Worm (Caenorhabditis elegans) whole organism, L3 larva: ENCODE data around the gene nhr-185.

Source experiments
- ZK546.5 ChIP-seq: sonication (generic microtip); optimal IDR thresholded peaks from 2 replicates; lab custom pipeline; 2017; ENCODE audit warnings: missing biosample characterization, missing genetic modification characterization
- aly-2 ChIP-seq: fragments of 150-350 bp; optimal IDR thresholded peaks from 2 replicates; lab custom pipeline; 2014; ENCODE audit warnings: missing biosample characterization, missing genetic modification characterization
- daf-12 ChIP-seq: fragments of 150-350 bp; optimal IDR thresholded peaks from 2 replicates; lab custom pipeline; 2014; ENCODE audit warnings: missing biosample characterization, missing genetic modification reagents, missing genetic modification characterization
- egl-5 ChIP-seq: fragments of 150-350 bp; optimal IDR thresholded peaks from 2 replicates; lab custom pipeline; 2017; ENCODE audit warnings: missing biosample characterization, missing genetic modification reagents, missing genetic modification characterization, inconsistent platforms
- elt-1 ChIP-seq: fragments of 150-350 bp; optimal IDR thresholded peaks from 2 replicates; lab custom pipeline; 2014; ENCODE audit warnings: missing biosample characterization, missing genetic modification characterization
- elt-2 ChIP-seq: sonication (generic microtip); optimal IDR thresholded peaks from 2 replicates; lab custom pipeline; 2016; ENCODE audit warnings: missing genetic modification reagents, mild to moderate bottlenecking, missing genetic modification characterization, missing compliant biosample characterization
- eor-1 ChIP-seq, 2 experiments: fragments of 150-350 bp; optimal IDR thresholded peaks; 2 replicates each; lab custom pipeline; 2014 to 2018; ENCODE audit warnings: missing biosample characterization in 2 of 2, missing genetic modification characterization in 2 of 2
- fkh-10 ChIP-seq: sonication (generic microtip); optimal IDR thresholded peaks from 2 replicates; lab custom pipeline; 2017; ENCODE audit warnings: missing biosample characterization, missing genetic modification reagents, missing genetic modification characterization
- fkh-2 ChIP-seq: fragments of 150-350 bp; optimal IDR thresholded peaks from 2 replicates; lab custom pipeline; 2014; ENCODE audit warnings: missing biosample characterization, missing genetic modification reagents, missing genetic modification characterization
- hmg-11 ChIP-seq: sonication (generic microtip); optimal IDR thresholded peaks from 2 replicates; lab custom pipeline; 2016; ENCODE audit warnings: missing genetic modification characterization, missing compliant biosample characterization
- lsy-12 ChIP-seq: sonication (generic microtip); optimal IDR thresholded peaks from 2 replicates; lab custom pipeline; 2016; ENCODE audit warnings: mild to moderate bottlenecking, missing genetic modification characterization, missing compliant biosample characterization
- nhr-12 ChIP-seq: fragments of 150-350 bp; optimal IDR thresholded peaks from 2 replicates; lab custom pipeline; 2014; ENCODE audit warnings: missing biosample characterization, missing genetic modification characterization
- nhr-23 ChIP-seq: fragments of 150-350 bp; optimal IDR thresholded peaks from 2 replicates; lab custom pipeline; 2014; ENCODE audit warnings: missing biosample characterization, missing genetic modification reagents, missing genetic modification characterization
- nhr-28 ChIP-seq: fragments of 150-350 bp; optimal IDR thresholded peaks from 2 replicates; lab custom pipeline; 2014; ENCODE audit warnings: missing biosample characterization, missing genetic modification characterization
- nhr-67 ChIP-seq: fragments of 150-350 bp; optimal IDR thresholded peaks from 2 replicates; lab custom pipeline; 2014; ENCODE audit warnings: missing biosample characterization, missing genetic modification characterization
- nhr-76 ChIP-seq: fragments of 150-350 bp; sonication (generic microtip); optimal IDR thresholded peaks from 5 replicates; lab custom pipeline; 2014; ENCODE audit warnings: missing biosample characterization, missing genetic modification characterization
- pqm-1 ChIP-seq: fragments of 150-350 bp; optimal IDR thresholded peaks from 2 replicates; lab custom pipeline; 2017; ENCODE audit warnings: missing biosample characterization, missing genetic modification characterization, inconsistent platforms
- tbx-2 ChIP-seq: sonication (generic microtip); optimal IDR thresholded peaks from 2 replicates; lab custom pipeline; 2016; ENCODE audit warnings: mild to moderate bottlenecking, missing genetic modification characterization, missing compliant biosample characterization
- unc-39 ChIP-seq: sonication (generic microtip); optimal IDR thresholded peaks from 4 replicates; lab custom pipeline; 2017; ENCODE audit warnings: missing biosample characterization, missing genetic modification characterization
- unc-62 ChIP-seq: fragments of 150-350 bp; sonication (generic microtip); optimal IDR thresholded peaks from 4 replicates; lab custom pipeline; 2014; ENCODE audit warnings: missing biosample characterization, missing genetic modification reagents, missing genetic modification characterization
- ztf-11 ChIP-seq: fragments of 150-350 bp; optimal IDR thresholded peaks from 2 replicates; lab custom pipeline; 2014; ENCODE audit warnings: missing biosample characterization, missing genetic modification characterization
- ztf-4 ChIP-seq: fragments of 150-350 bp; optimal IDR thresholded peaks from 2 replicates; lab custom pipeline; 2014; ENCODE audit warnings: missing biosample characterization, missing genetic modification characterization

The nhr-185 gene

ce11 chrV:3801787-3802417, 45.3 kb downstream of the nhr-185 start:
- no peak for TF ChIP-seq fkh-2 (tag; lab: Kevin White, UChicago)
- no peak for TF ChIP-seq ztf-4 (tag; lab: Kevin White, UChicago)
- TF ChIP-seq nhr-76 (tag; lab: Kevin White, UChicago): no peak
- TF ChIP-seq unc-39 (tag; lab: Kevin White, UChicago): no peak
- no peak for TF ChIP-seq nhr-67
- no peak for TF ChIP-seq egl-5 (tag; lab: Kevin White, UChicago)
- no peak for TF ChIP-seq fkh-10
- TF ChIP-seq ZK546.5 (tag; lab: Kevin White, UChicago): no peak

ce11 chrV:3800378-3800777, 46.8 kb downstream of the nhr-185 start, which contains the start of gene srt-30:
Gene srt-30, minus strand, starts transcription at chrV:3800478.
- no peak for TF ChIP-seq eor-1 (tag; optimal IDR thresholded peaks at IDR 0.05; lab: Kevin White, UChicago)
- TF ChIP-seq nhr-28: no peak

ce11 chrV:3799737-3800136, 47.4 kb downstream of the nhr-185 start:
- TF ChIP-seq elt-1: no peak
- no peak for TF ChIP-seq nhr-12
- TF ChIP-seq tbx-2 (tag; lab: Kevin White, UChicago): no peak
- no peak for TF ChIP-seq hmg-11 (tag; lab: Kevin White, UChicago)
- TF ChIP-seq unc-62 (GFP tag; lab: Kevin White, UChicago): no peak
- no peak for TF ChIP-seq pqm-1 (tag; lab: Kevin White, UChicago)
- TF ChIP-seq daf-12 (tag; lab: Kevin White, UChicago): no peak
- no peak for TF ChIP-seq unc-39 (tag; lab: Kevin White, UChicago)
- no peak for TF ChIP-seq lsy-12
- no peak for TF ChIP-seq elt-2 (tag; lab: Kevin White, UChicago)
- TF ChIP-seq ztf-11: no peak
- no peak for TF ChIP-seq aly-2 (tag; lab: Kevin White, UChicago)
- no peak for TF ChIP-seq nhr-23 (tag; lab: Kevin White, UChicago)
- TF ChIP-seq, all 47 proteins: peak for 0
